Worm (Caenorhabditis elegans): Measurements from ENCODE around the gene C30A5.10.

The C30A5.10 gene

ce11 chrIII:8191695-8192094, 18.0 kb downstream of the C30A5.10 start, which contains the start of gene C50C3.1:
C50C3.1 (plus strand) TSS chrIII:8191995.
- TF ChIP-seq sox-2 (GFP tag; IDR thresholded peaks at IDR 0.05) (no peak), ttx-3 (tag; optimal IDR thresholded peaks at IDR 0.05) (no peak), C38D4.7 (GFP tag; optimal IDR thresholded peaks at IDR 0.05) (no peak), ceh-2 (tag; optimal IDR thresholded peaks at IDR 0.05) (no peak), che-1 (tag; optimal IDR thresholded peaks at IDR 0.05) (no peak), eyg-1 (tag; optimal IDR thresholded peaks at IDR 0.05) (no peak), pha-4 (tag; optimal IDR thresholded peaks at IDR 0.05) (no peak), nhr-11 (tag; optimal IDR thresholded peaks at IDR 0.05) (no peak), sox-4 (tag; optimal IDR thresholded peaks at IDR 0.05) (no peak), K02D7.2 (tag; optimal IDR thresholded peaks at IDR 0.05) (no peak), ztf-16 (tag; optimal IDR thresholded peaks at IDR 0.05) (no peak), hlh-30 (tag; optimal IDR thresholded peaks at IDR 0.05; ENCODE audit: insufficient read depth) (no peak)

DNA sequence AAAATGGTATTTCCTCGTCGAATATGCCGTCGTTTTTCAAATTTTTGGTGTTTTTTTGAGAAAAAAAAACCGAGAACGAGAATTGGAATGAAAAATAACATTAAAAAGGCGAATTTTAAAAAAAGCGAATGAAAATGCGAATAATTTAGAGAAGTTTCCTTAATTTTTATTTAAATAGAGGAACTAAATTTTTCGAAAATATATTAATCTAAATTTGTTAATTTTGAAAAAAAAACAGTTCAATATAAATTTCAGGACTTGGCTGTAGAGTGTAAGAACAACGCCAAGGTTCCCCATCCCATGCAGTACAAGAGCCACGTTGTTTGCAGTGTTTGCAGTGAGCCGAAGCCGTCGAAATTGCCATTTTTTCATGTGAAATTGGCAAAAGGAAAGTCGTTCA, 19.2 kb downstream of the C30A5.10 start, which contains the start of gene C50C3.19:
TSS of gene C50C3.19 (plus strand) at position 301 of the 400 bp plus-strand sequence.
- TF ChIP-seq pha-4 (tag; optimal IDR thresholded peaks at IDR 0.05) (no peak), nfya-1 (tag; optimal IDR thresholded peaks at IDR 0.05) (no peak), pros-1 (tag; optimal IDR thresholded peaks at IDR 0.05) (no peak), unc-42 (tag; optimal IDR thresholded peaks at IDR 0.05) (no peak), F13H6.1 (tag; optimal IDR thresholded peaks at IDR 0.05) (no peak), eyg-1 (tag; optimal IDR thresholded peaks at IDR 0.05) (no peak), che-1 (tag; optimal IDR thresholded peaks at IDR 0.05) (no peak), T23F11.4 (GFP tag; optimal IDR thresholded peaks at IDR 0.05) (no peak), ceh-6 (GFP tag; optimal IDR thresholded peaks at IDR 0.05) (no peak), mec-3 (tag; optimal IDR thresholded peaks at IDR 0.05; ENCODE audit: borderline replicate concordance) (no peak), ahr-1 (tag; optimal IDR thresholded peaks at IDR 0.05) (no peak), hlh-6 (tag; optimal IDR thresholded peaks at IDR 0.05) (no peak), ets-4 (tag; optimal IDR thresholded peaks at IDR 0.05) (no peak)

ce11 chrIII:8185130-8185529, 24.5 kb downstream of the C30A5.10 start:
- TF ChIP-seq ahr-1 (tag; optimal IDR thresholded peaks at IDR 0.05) (no peak), ets-4 (tag; optimal IDR thresholded peaks at IDR 0.05) (no peak), che-1 (tag; optimal IDR thresholded peaks at IDR 0.05) (no peak)

DNA sequence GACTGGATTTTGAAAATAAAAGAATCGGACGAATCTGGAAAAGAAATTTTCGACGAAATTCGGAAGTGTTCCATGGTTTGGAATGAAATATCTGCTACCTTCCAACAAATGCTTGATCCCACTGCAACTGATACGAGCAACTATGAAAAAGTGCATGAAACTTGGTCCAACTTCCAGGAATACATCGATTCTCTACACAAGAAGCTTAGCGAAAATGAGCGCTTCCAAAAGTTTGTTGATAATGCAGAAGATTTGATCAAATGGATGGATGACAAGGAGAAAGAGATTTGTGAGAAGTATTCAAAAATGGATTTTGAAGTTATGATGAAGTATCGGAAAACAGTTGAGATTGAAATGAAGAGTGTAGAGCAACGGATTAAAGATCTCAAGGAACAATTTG, 27.1 kb downstream of the C30A5.10 start:
- no peak for TF ChIP-seq ceh-9 (tag; optimal IDR thresholded peaks at IDR 0.05)
- TF ChIP-seq tbx-2 (tag; optimal IDR thresholded peaks at IDR 0.05) = no peak
- TF ChIP-seq F13H6.1 (tag; optimal IDR thresholded peaks at IDR 0.05) = no peak
- TF ChIP-seq ceh-48 (tag; optimal IDR thresholded peaks at IDR 0.05) = no peak
- TF ChIP-seq fkh-6 (tag; optimal IDR thresholded peaks at IDR 0.05) = no peak
- no peak for TF ChIP-seq elt-4 (tag; optimal IDR thresholded peaks at IDR 0.05)
- no peak for TF ChIP-seq unc-42 (tag; optimal IDR thresholded peaks at IDR 0.05)

DNA sequence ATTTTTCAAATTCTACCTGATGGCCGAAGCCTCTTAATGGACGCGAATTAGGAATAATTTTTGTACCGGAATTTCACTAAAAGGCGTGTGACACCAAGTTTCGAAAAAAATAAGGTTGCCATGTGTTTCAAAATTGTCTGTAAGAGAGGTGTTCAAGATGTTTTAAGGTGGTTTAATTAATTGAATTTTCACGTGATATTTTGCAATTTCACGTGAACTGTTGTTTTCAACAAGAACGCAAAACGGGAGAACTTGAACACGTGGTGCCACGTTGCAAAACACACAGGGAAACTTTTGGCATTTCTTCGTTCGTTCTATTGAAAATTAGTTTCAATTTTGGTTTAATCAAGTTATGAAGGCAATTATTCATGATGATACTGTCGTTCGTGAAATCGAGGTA, 28.1 kb downstream of the C30A5.10 start, which contains the start of gene spc-2:
TSS of gene spc-2 (plus strand) at position 301 of the 400 bp plus-strand sequence.
- TF ChIP-seq che-1 (tag; optimal IDR thresholded peaks at IDR 0.05) (no peak), ceh-6 (GFP tag; optimal IDR thresholded peaks at IDR 0.05) (no peak), tbx-7 (tag; optimal IDR thresholded peaks at IDR 0.05) (no peak), odd-2 (tag; optimal IDR thresholded peaks at IDR 0.05) (no peak), hlh-30 (tag; optimal IDR thresholded peaks at IDR 0.05; ENCODE audit: insufficient read depth) (no peak), ceh-14 (tag; optimal IDR thresholded peaks at IDR 0.05) (no peak)

DNA sequence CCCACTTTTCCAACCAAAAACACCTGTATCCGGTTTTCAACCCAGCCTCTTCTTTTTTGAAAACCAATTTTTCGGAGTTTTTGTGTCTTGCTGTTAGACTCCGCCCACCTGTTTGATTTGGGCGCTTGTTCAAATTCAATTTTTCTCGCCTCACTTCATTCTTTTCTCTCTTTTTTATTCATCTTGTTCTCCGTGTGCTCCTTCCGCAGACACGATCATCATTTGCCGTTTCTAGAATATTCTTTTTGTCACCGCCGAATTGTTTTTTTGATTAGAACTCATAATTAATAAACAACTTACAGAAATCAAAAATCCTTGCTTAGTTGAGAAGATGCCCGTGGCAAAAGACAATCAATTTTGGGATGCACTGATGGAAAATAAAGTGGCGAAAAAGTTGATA, 30.8 kb downstream of the C30A5.10 start, which contains the start of gene C50C3.5:
TSS of gene C50C3.5 (plus strand) at position 301 of the 400 bp plus-strand sequence.
- TF ChIP-seq ceh-30 (tag; optimal IDR thresholded peaks at IDR 0.05) (no peak), K09A11.1 (tag; optimal IDR thresholded peaks at IDR 0.05; ENCODE audit: insufficient read depth) (no peak), dmd-4 (tag; optimal IDR thresholded peaks at IDR 0.05; ENCODE audit: borderline replicate concordance) (no peak), unc-55 (GFP tag; optimal IDR thresholded peaks at IDR 0.05) (no peak), odd-2 (tag; optimal IDR thresholded peaks at IDR 0.05) (no peak), pros-1 (tag; optimal IDR thresholded peaks at IDR 0.05) (no peak), elt-2 (tag; optimal IDR thresholded peaks at IDR 0.05) (no peak), ztf-16 (tag; optimal IDR thresholded peaks at IDR 0.05) (no peak), che-1 (tag; optimal IDR thresholded peaks at IDR 0.05) (no peak)
